Fruit fly (Drosophila melanogaster) S2 (cell line): Measurements from ENCODE around the gene CG6785.
A peak's percentile ranks its signal among the peaks of the same experiment; 100 is the strongest.

Experiments used
- CG8478 ChIP-seq: fragments of >200 bp; optimal IDR thresholded peaks from 2 replicates; lab custom pipeline; 2018
- CTCF ChIP-seq, 2 experiments: fragments of >200 bp; optimal IDR thresholded peaks; 2 replicates each; lab custom pipeline; 2018

Gene CG6785

dm6 chr2L:12010877-12011666 lies 33.9 kb downstream of the CG6785 start:
- TF ChIP-seq CTCF (optimal IDR thresholded peaks at IDR 0.05; lab: Kevin White, UChicago): peak in 1 of 2 experiments; percentile 28
- TF ChIP-seq CG8478 (lab: Kevin White, UChicago): peak; percentile 73

- TF ChIP-seq CG8478 (lab: Kevin White, UChicago) (no peak), CTCF (optimal IDR thresholded peaks at IDR 0.05; lab: Kevin White, UChicago) (peak; percentile 12 to 31)
Measured at dm6 chr2L:12010100-12010876, 34.7 kb downstream of the CG6785 start.

- no peak for TF ChIP-seq CG8478 (lab: Kevin White, UChicago)
- no peak for TF ChIP-seq CTCF (optimal IDR thresholded peaks at IDR 0.05; lab: Kevin White, UChicago)
Measured at dm6 chr2L:12007853-12008252, 37.1 kb downstream of the CG6785 start, which contains the start of gene Rh5. TSS of gene Rh5 (plus strand) at chr2L:12008153.

dm6 chr2L:12007331-12007791 lies 37.6 kb downstream of the CG6785 start:
- TF ChIP-seq CTCF (optimal IDR thresholded peaks at IDR 0.05; lab: Kevin White, UChicago): peak; percentile 41 to 45
- TF ChIP-seq CG8478 (lab: Kevin White, UChicago): no peak

- TF ChIP-seq CG8478 (lab: Kevin White, UChicago) (no peak), CTCF (optimal IDR thresholded peaks at IDR 0.05; lab: Kevin White, UChicago) (peak in 1 of 2 experiments; percentile 12)
Measured at dm6 chr2L:12006397-12007330, 38.3 kb downstream of the CG6785 start.

- TF ChIP-seq CG8478 (lab: Kevin White, UChicago): no peak
- TF ChIP-seq CTCF (optimal IDR thresholded peaks at IDR 0.05; lab: Kevin White, UChicago): no peak
Measured at dm6 chr2L:12005436-12006396, 39.3 kb downstream of the CG6785 start.

- TF ChIP-seq CTCF (optimal IDR thresholded peaks at IDR 0.05; lab: Kevin White, UChicago) (no peak), CG8478 (lab: Kevin White, UChicago) (no peak)
Measured at dm6 chr2L:12004211-12004979, 40.6 kb downstream of the CG6785 start.

dm6 chr2L:12003792-12004210 lies 41.2 kb downstream of the CG6785 start:
- peak; percentile 88 to 97 for TF ChIP-seq CTCF (optimal IDR thresholded peaks at IDR 0.05; lab: Kevin White, UChicago)
- no peak for TF ChIP-seq CG8478 (lab: Kevin White, UChicago)

dm6 chr2L:12002922-12003791 lies 41.8 kb downstream of the CG6785 start:
- no peak for TF ChIP-seq CTCF (optimal IDR thresholded peaks at IDR 0.05; lab: Kevin White, UChicago)
- TF ChIP-seq CG8478 (lab: Kevin White, UChicago): no peak

dm6 chr2L:12002051-12002450 lies 42.9 kb downstream of the CG6785 start, which contains the start of gene Hacd1:
TSS of gene Hacd1 (minus strand) at chr2L:12002266.
- TF ChIP-seq CTCF (optimal IDR thresholded peaks at IDR 0.05; lab: Kevin White, UChicago) (no peak), CG8478 (lab: Kevin White, UChicago) (no peak)

dm6 chr2L:12001132-12001531 lies 43.9 kb downstream of the CG6785 start:
- TF ChIP-seq CTCF (optimal IDR thresholded peaks at IDR 0.05; lab: Kevin White, UChicago) (no peak), CG8478 (lab: Kevin White, UChicago) (no peak)
